Worm (Caenorhabditis elegans) whole organism, dauer: Measurements from ENCODE around the gene chil-12.

Experiments used
- unc-62 ChIP-seq: sonication (generic microtip); optimal IDR thresholded peaks from 2 replicates; lab custom pipeline; 2017; ENCODE audit warnings: missing biosample characterization, missing genetic modification reagents, missing genetic modification characterization

The chil-12 gene

DNA sequence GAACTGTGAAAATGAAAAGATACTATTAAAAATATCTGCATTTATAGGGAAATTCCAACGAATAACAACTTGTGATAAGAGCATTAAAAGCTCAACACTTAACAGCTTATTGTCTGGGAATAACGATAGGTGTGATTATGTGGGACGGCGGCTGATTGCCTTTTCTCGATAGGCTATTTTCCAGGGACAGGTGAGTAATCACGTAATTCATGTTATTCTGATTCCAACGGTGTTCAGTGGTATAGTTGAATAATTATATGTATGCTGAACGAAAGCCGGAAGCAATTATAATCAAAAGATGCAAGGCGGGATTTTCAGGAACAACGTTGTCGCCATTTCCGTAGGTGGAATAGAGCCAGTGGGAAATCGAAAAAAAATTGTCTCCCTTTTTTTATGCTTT, 35.6 kb downstream of the chil-12 start, which contains the start of gene srw-17:
Gene srw-17 (minus strand): TSS at position 101 of the 400 bp plus-strand sequence.
- TF ChIP-seq unc-62: no peak

DNA sequence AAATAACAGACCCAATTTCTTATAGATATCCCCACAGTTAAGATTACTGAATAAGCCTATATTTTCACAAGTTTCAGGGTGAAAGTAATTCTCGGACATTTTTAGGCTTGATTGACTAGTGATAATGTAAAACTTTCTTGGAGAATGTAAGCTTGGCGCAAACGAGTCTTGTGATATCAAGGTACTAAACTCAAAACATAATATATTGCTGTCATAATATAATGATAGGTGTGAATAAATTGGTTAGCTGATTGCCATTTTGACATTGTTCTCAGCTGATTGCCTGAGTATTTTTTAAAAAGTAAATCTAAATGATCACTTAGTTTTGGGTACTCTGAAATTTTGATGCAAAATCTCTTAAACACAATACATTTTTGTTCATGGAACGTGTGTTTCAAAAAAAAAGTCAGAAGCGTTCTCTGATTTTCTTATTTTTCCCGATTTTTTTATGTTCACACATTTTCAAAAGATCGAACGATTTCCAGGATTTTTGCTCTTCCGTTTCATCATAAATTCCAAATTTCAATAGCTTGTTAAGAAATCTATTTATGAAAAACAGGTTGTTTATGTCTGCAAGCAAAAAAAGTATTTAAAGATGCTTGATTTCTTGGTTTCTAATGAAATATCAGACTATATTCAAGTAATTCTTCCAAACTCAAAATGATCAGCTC, 40.1 kb downstream of the chil-12 start, which contains the start of the genes srw-19 and srx-51:
Gene srw-19 (minus strand): TSS at position 101 of the 671 bp plus-strand sequence.
Gene srx-51 (plus strand): TSS at position 621 of the 671 bp plus-strand sequence.
- no peak for TF ChIP-seq unc-62

DNA sequence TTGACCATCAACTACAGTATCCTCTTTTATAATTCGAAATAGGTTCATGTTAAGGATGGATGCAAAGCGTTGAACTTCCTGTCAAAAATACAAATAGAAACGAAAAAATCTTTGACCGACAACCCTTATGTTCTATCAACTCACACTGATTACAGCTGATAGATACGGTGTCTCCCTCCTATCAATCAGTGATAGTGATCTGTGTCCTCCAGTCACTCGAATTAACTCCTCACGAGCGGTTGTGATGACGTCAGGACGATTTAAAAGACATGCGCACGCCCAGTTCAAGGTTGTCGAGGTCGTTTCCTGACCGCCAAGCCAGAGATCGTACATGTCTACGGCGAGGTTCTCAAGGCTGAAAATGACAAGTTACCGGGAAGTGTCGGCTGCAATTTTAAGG, 44.6 kb downstream of the chil-12 start:
- no peak for TF ChIP-seq unc-62

- no peak for TF ChIP-seq unc-62
Measured at ce11 chrV:15287856-15288255, 46.5 kb downstream of the chil-12 start, which contains the start of gene cyp-34A1. Gene cyp-34A1 (minus strand): TSS chrV:15287956.

ce11 chrV:15290995-15291394, 49.6 kb downstream of the chil-12 start, which contains the start of gene cyp-34A2:
Gene cyp-34A2 (minus strand): TSS chrV:15291095.
- no peak for TF ChIP-seq unc-62
